Worm (Caenorhabditis elegans): ENCODE measurements around the gene dpf-6.

ce11 chrIII:8020823-8021332 lies 17.2 kb upstream of the dpf-6 start, which contains the start of gene lin-36:
- TF ChIP-seq ceh-24 (tag; optimal IDR thresholded peaks at IDR 0.05) (no peak), ceh-30 (tag; optimal IDR thresholded peaks at IDR 0.05) (peak; percentile 41), elt-2 (tag; optimal IDR thresholded peaks at IDR 0.05) (peak; percentile 49), fkh-10 (GFP tag; optimal IDR thresholded peaks at IDR 0.05) (no peak), ceh-9 (tag; optimal IDR thresholded peaks at IDR 0.05) (no peak), nhr-11 (tag; optimal IDR thresholded peaks at IDR 0.05) (no peak), unc-86 (tag; optimal IDR thresholded peaks at IDR 0.05) (no peak), ama-1 (optimal IDR thresholded peaks at IDR 0.05) (no peak), tbx-2 (tag; optimal IDR thresholded peaks at IDR 0.05) (peak; percentile 82), C38D4.7 (GFP tag; optimal IDR thresholded peaks at IDR 0.05) (no peak), nfya-1 (tag; optimal IDR thresholded peaks at IDR 0.05) (peak; percentile 73)

Measured in whole organism, late embryonic.